Worm (Caenorhabditis elegans) whole organism, early embryonic: ENCODE data around the gene Y25C1A.2.
"Not testable (repeated sequence)": the region's sequence is repeated elsewhere in the genome, so short reads cannot be mapped to it uniquely, and the experiment has no call there.

ENCODE experiments used
- B0310.2 ChIP-seq: sonication (generic microtip); optimal IDR thresholded peaks from 2 replicates; lab custom pipeline; 2016; ENCODE audit warnings: mild to moderate bottlenecking, missing genetic modification characterization, missing compliant biosample characterization
- F13C5.2 ChIP-seq: sonication (generic microtip); optimal IDR thresholded peaks from 2 replicates; lab custom pipeline; 2017; ENCODE audit warnings: mild to moderate bottlenecking, missing genetic modification characterization, inconsistent platforms, missing compliant biosample characterization
- aly-1 ChIP-seq: sonication (generic microtip); optimal IDR thresholded peaks from 2 replicates; lab custom pipeline; 2016; ENCODE audit warnings: missing genetic modification characterization, missing compliant biosample characterization
- ama-1 ChIP-seq: fragments of 150-350 bp; optimal IDR thresholded peaks from 2 replicates; lab custom pipeline; 2014
- ceh-13 ChIP-seq: fragments of 200-800 bp; sonication (Bioruptor generic); optimal IDR thresholded peaks from 2 replicates; lab custom pipeline; 2018; ENCODE audit warnings: mild to moderate bottlenecking, missing genetic modification characterization, missing compliant biosample characterization
- ceh-36 ChIP-seq: sonication (generic microtip); optimal IDR thresholded peaks from 2 replicates; lab custom pipeline; 2016; ENCODE audit warnings: missing genetic modification characterization, inconsistent platforms, missing compliant biosample characterization
- ets-7 ChIP-seq: sonication (generic microtip); optimal IDR thresholded peaks from 2 replicates; lab custom pipeline; 2016; ENCODE audit warnings: missing genotype, missing genetic modification characterization, missing compliant biosample characterization
- flt-1 ChIP-seq: fragments of 200-800 bp; sonication (Bioruptor generic); IDR thresholded peaks from 2 replicates; pipeline ENCODE4 v1.3.6; 2022; ENCODE audit warnings: missing genetic modification characterization, missing compliant biosample characterization
- hmbx-1 ChIP-seq: sonication (generic microtip); optimal IDR thresholded peaks from 2 replicates; lab custom pipeline; 2016; ENCODE audit warnings: mild to moderate bottlenecking, missing genetic modification characterization, missing compliant biosample characterization
- hmg-4 ChIP-seq: fragments of 200-800 bp; sonication (Bioruptor generic); optimal IDR thresholded peaks from 2 replicates; lab custom pipeline; 2018; ENCODE audit warnings: mild to moderate bottlenecking, missing genetic modification characterization, missing compliant biosample characterization
- hnd-1 ChIP-seq: sonication (generic microtip); optimal IDR thresholded peaks from 2 replicates; lab custom pipeline; 2016; ENCODE audit warnings: missing genetic modification characterization, missing compliant biosample characterization
- pes-1 ChIP-seq: fragments of 200-800 bp; sonication (Bioruptor generic); IDR thresholded peaks from 2 replicates; pipeline ENCODE4 v1.3.6; 2022; ENCODE audit warnings: missing genetic modification reagents, missing genetic modification characterization, missing compliant biosample characterization
- scrt-1 ChIP-seq: fragments of 200-800 bp; sonication (Bioruptor generic); IDR thresholded peaks from 2 replicates; pipeline ENCODE4 v1.3.6; 2022; ENCODE audit warnings: missing genetic modification characterization, missing compliant biosample characterization
- sea-1 ChIP-seq: fragments of 200-800 bp; sonication (Bioruptor generic); conservative IDR thresholded peaks from 2 replicates; pipeline ENCODE4 v1.3.6; 2022; ENCODE audit warnings: missing genetic modification characterization, missing compliant biosample characterization
- tbx-11 ChIP-seq: fragments of 200-800 bp; sonication (Bioruptor generic); IDR thresholded peaks from 2 replicates; pipeline ENCODE4 v1.3.6; 2022; ENCODE audit warnings: missing genetic modification characterization, missing compliant biosample characterization
- tbx-37 ChIP-seq: fragments of 200-800 bp; sonication (Bioruptor generic); conservative IDR thresholded peaks from 2 replicates; pipeline ENCODE4 v1.3.6; 2022; ENCODE audit warnings: missing genetic modification reagents, missing genetic modification characterization, missing compliant biosample characterization
- tra-4 ChIP-seq: sonication (generic microtip); optimal IDR thresholded peaks from 2 replicates; lab custom pipeline; 2017; ENCODE audit warnings: missing genetic modification characterization, missing compliant biosample characterization

Y25C1A.2 gene

ce11 chrII:3137804-3138203, 25.4 kb downstream of the Y25C1A.2 start, which contains the start of gene sri-54:
Gene sri-54 (minus strand): TSS chrII:3137904.
- no peak for TF ChIP-seq hmbx-1 (tag; lab: Kevin White, UChicago)
- TF ChIP-seq F13C5.2 (tag; lab: Kevin White, UChicago), result no peak
- no peak for TF ChIP-seq hmg-4
- TF ChIP-seq sea-1 (GFP tag; lab: Robert Waterston, UW), result no peak
- TF ChIP-seq ceh-13 (GFP tag; lab: Kevin White, UChicago), result no peak
- no peak for TF ChIP-seq tbx-37 (GFP tag; lab: Robert Waterston, UW)
- no peak for TF ChIP-seq scrt-1 (GFP tag; lab: Robert Waterston, UW)
- no peak for TF ChIP-seq hnd-1 (tag; lab: Kevin White, UChicago)
- TF ChIP-seq flt-1 (GFP tag; lab: Robert Waterston, UW), result no peak
- no peak for TF ChIP-seq B0310.2
- TF ChIP-seq tbx-11, result no peak
- TF ChIP-seq ceh-36, result no peak
- TF ChIP-seq aly-1, result no peak
- no peak for TF ChIP-seq ama-1 (lab: Kevin White, UChicago)
- no peak for TF ChIP-seq ets-7 (tag; lab: Kevin White, UChicago)
- no peak for TF ChIP-seq pes-1
- TF ChIP-seq tra-4 (tag; lab: Kevin White, UChicago), result no peak

DNA sequence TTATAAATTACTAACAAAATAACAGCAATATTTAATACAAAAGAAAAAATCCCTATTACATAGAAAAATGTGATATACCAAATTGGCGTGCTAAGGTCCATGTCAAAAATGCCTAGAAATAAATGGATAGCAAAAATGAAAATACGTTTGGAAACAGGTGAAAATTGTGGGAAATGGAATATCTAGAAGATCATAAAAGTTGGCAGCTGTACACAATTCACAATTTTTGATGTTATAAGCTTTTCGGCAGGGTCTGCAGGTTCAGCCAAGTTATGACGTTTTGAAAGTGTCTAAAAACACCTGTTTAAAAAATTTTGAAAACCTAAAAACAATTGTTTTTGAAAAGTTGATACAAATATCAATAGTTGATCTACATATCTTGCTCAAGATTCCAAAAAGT, 30.4 kb downstream of the Y25C1A.2 start, which contains the start of gene sri-42:
Gene sri-42, minus strand, starts transcription at position 101 of the 400 bp plus-strand sequence.
- TF ChIP-seq ceh-13 (GFP tag; lab: Kevin White, UChicago); B0310.2; ama-1 (lab: Kevin White, UChicago): not testable (repeated sequence)

DNA sequence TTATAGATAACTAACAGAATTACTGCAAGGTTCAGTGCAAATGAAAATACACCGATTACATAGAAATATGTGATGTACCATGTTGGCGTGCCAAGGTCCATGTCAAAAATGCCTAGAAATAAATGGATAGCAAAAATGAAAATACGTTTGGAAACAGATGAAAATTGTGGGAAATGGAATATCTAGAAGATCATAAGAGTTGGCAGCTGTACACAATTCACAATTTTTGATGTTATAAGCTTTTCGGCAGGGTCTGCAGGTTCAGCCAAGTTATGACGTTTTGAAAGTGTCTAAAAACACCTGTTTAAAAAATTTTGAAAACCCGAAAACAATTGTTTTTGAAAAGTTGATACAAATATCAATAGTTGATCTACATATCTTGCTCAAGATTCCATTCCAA, 32.1 kb downstream of the Y25C1A.2 start, which contains the start of gene sri-43:
Gene sri-43, minus strand, starts transcription at position 101 of the 400 bp plus-strand sequence.
- not testable (repeated sequence) for TF ChIP-seq pes-1; scrt-1 (GFP tag; lab: Robert Waterston, UW); ceh-36

- TF ChIP-seq tbx-11 (no peak), tbx-37 (GFP tag; lab: Robert Waterston, UW) (no peak), ama-1 (lab: Kevin White, UChicago) (no peak), scrt-1 (GFP tag; lab: Robert Waterston, UW) (no peak), sea-1 (GFP tag; lab: Robert Waterston, UW) (no peak)
These were observed 33.4 kb downstream of the Y25C1A.2 start, which contains the start of gene T10D4.15 for ce11 chrII:3145842-3146241. Gene T10D4.15 (plus strand): TSS chrII:3146142.

DNA sequence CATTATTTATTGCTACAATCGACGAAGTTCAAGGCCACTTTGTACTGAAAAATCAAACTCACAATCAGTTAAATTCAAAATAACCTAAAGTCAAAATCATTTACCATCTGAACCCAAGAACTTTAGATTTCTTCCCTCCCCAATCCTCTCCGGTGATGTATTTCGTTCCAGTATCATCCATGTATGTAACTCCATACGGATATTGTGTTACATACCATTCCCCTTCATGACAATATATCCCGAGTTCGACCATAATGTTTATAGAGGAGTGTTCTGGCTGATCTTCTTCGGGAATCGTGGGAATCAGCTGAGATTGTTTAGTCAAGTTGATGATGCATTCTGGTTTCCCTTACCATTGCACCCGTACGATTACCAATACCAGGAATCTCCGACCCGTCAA, 36.0 kb downstream of the Y25C1A.2 start:
- TF ChIP-seq scrt-1 (GFP tag; lab: Robert Waterston, UW), result no peak
- TF ChIP-seq aly-1, result no peak
- no peak for TF ChIP-seq sea-1 (GFP tag; lab: Robert Waterston, UW)

DNA sequence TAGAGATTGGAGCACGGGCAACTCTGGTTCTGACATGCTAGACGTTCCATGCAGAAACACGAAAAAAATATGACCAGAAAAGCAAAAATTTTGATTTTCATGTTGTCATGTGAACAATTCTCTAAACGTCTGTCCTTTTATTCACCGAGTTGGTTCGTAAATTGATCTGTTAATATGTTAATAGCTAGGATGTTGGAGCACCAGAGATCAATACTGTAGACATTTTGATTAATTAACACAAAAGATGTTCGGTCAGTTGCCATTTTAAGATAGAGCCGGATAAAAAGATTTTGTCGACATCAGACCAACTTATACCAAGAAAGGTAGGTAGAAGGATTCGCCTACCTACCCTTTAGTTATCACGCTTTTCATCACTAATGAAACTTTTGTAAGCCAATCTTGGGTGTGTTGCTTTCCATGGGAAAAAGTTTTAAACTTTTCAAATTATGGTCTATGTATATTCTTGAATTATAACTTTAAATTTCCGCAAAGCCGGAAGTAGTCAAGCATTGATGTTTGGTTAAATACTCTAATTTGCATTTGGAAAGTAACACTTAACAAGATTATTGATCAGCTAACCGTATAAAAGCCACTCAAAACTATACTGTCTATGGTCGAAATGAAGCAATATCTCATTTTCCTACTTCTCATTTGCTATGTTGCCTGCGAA, 37.2 kb downstream of the Y25C1A.2 start, which contains the start of the genes T10D4.11 and T10D4.1:
Gene T10D4.11, minus strand, starts transcription at position 101 of the 670 bp plus-strand sequence.
Gene T10D4.1, plus strand, starts transcription at position 620 of the 670 bp plus-strand sequence.
- no peak for TF ChIP-seq scrt-1 (GFP tag; lab: Robert Waterston, UW)

ce11 chrII:3151615-3152014, 39.2 kb downstream of the Y25C1A.2 start, which contains the start of the genes T10D4.14 and T10D4.19:
Gene T10D4.14 (minus strand): TSS chrII:3151715.
Gene T10D4.19 (plus strand): TSS chrII:3151918.
- no peak for TF ChIP-seq ceh-36
- no peak for TF ChIP-seq pes-1
- no peak for TF ChIP-seq hmg-4
- TF ChIP-seq tbx-37 (GFP tag; lab: Robert Waterston, UW), result no peak
- no peak for TF ChIP-seq hnd-1 (tag; lab: Kevin White, UChicago)
- no peak for TF ChIP-seq hmbx-1 (tag; lab: Kevin White, UChicago)
- no peak for TF ChIP-seq ama-1 (lab: Kevin White, UChicago)
- TF ChIP-seq tbx-11, result no peak
- TF ChIP-seq scrt-1 (GFP tag; lab: Robert Waterston, UW), result no peak

DNA sequence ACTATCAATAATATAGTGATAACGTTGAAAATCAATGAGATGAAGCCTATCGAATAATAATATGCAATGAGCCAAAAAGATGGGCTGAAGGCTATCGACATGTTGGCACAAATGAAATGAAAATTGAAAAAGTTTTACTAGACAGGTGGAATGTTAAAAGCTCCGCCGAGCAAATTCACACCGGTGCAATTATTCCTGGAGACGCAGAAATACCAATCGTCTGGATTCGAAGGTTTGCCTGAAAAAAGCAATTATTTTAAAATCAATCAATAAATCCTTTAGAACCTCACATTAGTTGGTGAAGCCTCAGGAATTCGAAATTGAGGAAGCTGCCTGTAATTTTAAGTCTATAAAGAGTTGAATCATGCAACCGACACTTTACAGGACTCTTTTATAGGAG, 42.0 kb downstream of the Y25C1A.2 start, which contains the start of gene sri-32:
Gene sri-32, minus strand, starts transcription at position 101 of the 400 bp plus-strand sequence.
- no peak for TF ChIP-seq hnd-1 (tag; lab: Kevin White, UChicago)
- no peak for TF ChIP-seq B0310.2
- no peak for TF ChIP-seq ama-1 (lab: Kevin White, UChicago)
- TF ChIP-seq aly-1, result no peak
- TF ChIP-seq hmbx-1 (tag; lab: Kevin White, UChicago), result no peak
- TF ChIP-seq scrt-1 (GFP tag; lab: Robert Waterston, UW), result no peak
- TF ChIP-seq hmg-4, result no peak
- no peak for TF ChIP-seq ceh-13 (GFP tag; lab: Kevin White, UChicago)
- TF ChIP-seq tbx-11, result no peak
- TF ChIP-seq flt-1 (GFP tag; lab: Robert Waterston, UW), result no peak
- no peak for TF ChIP-seq pes-1
- TF ChIP-seq ceh-36, result no peak
- TF ChIP-seq F13C5.2 (tag; lab: Kevin White, UChicago), result no peak
- no peak for TF ChIP-seq tra-4 (tag; lab: Kevin White, UChicago)
- no peak for TF ChIP-seq tbx-37 (GFP tag; lab: Robert Waterston, UW)
